Worm (Caenorhabditis elegans) whole organism, L4 larva: ENCODE data around the gene F32H5.4.
A peak's percentile ranks its signal among the peaks of the same experiment; 100 is the strongest.

Experiments used
- F10B5.3 ChIP-seq: sonication (generic microtip); optimal IDR thresholded peaks from 2 replicates; lab custom pipeline; 2016; ENCODE audit warnings: mild to moderate bottlenecking, missing genetic modification characterization, missing compliant biosample characterization
- F26F4.8 ChIP-seq: fragments of 200-800 bp; sonication (Bioruptor generic); conservative IDR thresholded peaks from 2 replicates; pipeline ENCODE4 v1.3.6; 2022; ENCODE audit warnings: missing genetic modification characterization, missing compliant biosample characterization
- F44E2.7 ChIP-seq: fragments of 200-800 bp; sonication (Bioruptor generic); IDR thresholded peaks from 2 replicates; pipeline ENCODE4 v2.1.2; 2022; ENCODE audit warnings: missing genetic modification characterization, missing compliant biosample characterization
- R02D3.7 ChIP-seq: fragments of 150-350 bp; sonication (generic microtip); optimal IDR thresholded peaks from 3 replicates; lab custom pipeline; 2014; ENCODE audit warnings: missing biosample characterization, missing genetic modification characterization
- Y105C5A.15 ChIP-seq: fragments of 200-800 bp; sonication (Bioruptor generic); IDR thresholded peaks from 2 replicates; pipeline ENCODE4 v1.3.6; 2022; ENCODE audit warnings: missing genetic modification characterization, missing compliant biosample characterization
- Y48G9A.11 ChIP-seq: fragments of 200-800 bp; sonication (Bioruptor generic); IDR thresholded peaks from 2 replicates; pipeline ENCODE4 v1.3.6; 2022; ENCODE audit warnings: missing genetic modification reagents, missing genetic modification characterization, missing compliant biosample characterization
- Y75B8A.6 ChIP-seq: fragments of 200-800 bp; sonication (Bioruptor generic); IDR thresholded peaks from 2 replicates; pipeline ENCODE4 v1.3.6; 2022; ENCODE audit warnings: missing genetic modification reagents, missing genetic modification characterization, missing compliant biosample characterization
- arid-1 ChIP-seq: fragments of 200-800 bp; sonication (Bioruptor generic); conservative IDR thresholded peaks from 2 replicates; pipeline ENCODE4 v1.3.6; 2022; ENCODE audit warnings: missing genetic modification reagents, missing genetic modification characterization, missing compliant biosample characterization
- ces-1 ChIP-seq: fragments of 150-350 bp; sonication (generic microtip); optimal IDR thresholded peaks from 4 replicates; lab custom pipeline; 2014; ENCODE audit warnings: missing biosample characterization, missing genetic modification reagents, missing genetic modification characterization
- cey-2 ChIP-seq: sonication (generic microtip); optimal IDR thresholded peaks from 3 replicates; lab custom pipeline; 2017; ENCODE audit warnings: missing genetic modification characterization, mild to moderate bottlenecking, missing compliant biosample characterization, antibody characterized with exemption, borderline replicate concordance; ENCODE audit not compliant: insufficient read depth
- daf-12 ChIP-seq: fragments of 150-350 bp; optimal IDR thresholded peaks from 2 replicates; lab custom pipeline; 2014; ENCODE audit warnings: missing biosample characterization, missing genetic modification reagents, missing genetic modification characterization
- daf-16 ChIP-seq, 3 experiments: sonication (generic microtip); optimal IDR thresholded peaks; 2 replicates each; lab custom pipeline; 2016 to 2017; ENCODE audit warnings: missing genetic modification characterization in 3 of 3, missing genetic modification reagents in 3 of 3, mild to moderate bottlenecking in 2 of 3, missing compliant biosample characterization in 2 of 3, missing biosample characterization in 1 of 3, moderate library complexity in 1 of 3
- daf-19 ChIP-seq: fragments of 200-800 bp; sonication (Bioruptor generic); conservative IDR thresholded peaks from 2 replicates; pipeline ENCODE4 v1.3.6; 2022; ENCODE audit warnings: missing genetic modification characterization, missing compliant biosample characterization
- dmd-6 ChIP-seq: fragments of 200-800 bp; sonication (Bioruptor generic); IDR thresholded peaks from 2 replicates; pipeline ENCODE4 v1.3.6; 2022; ENCODE audit warnings: missing genetic modification reagents, missing genetic modification characterization, missing compliant biosample characterization
- dmd-8 ChIP-seq: fragments of 200-800 bp; sonication (Bioruptor generic); IDR thresholded peaks from 2 replicates; pipeline ENCODE4 v1.3.6; 2022; ENCODE audit warnings: missing genetic modification characterization, missing compliant biosample characterization
- duxl-1 ChIP-seq: sonication (generic microtip); optimal IDR thresholded peaks from 2 replicates; lab custom pipeline; 2016; ENCODE audit warnings: mild to moderate bottlenecking, missing genetic modification characterization, moderate library complexity, missing compliant biosample characterization; ENCODE audit not compliant: poor library complexity
- fkh-10 ChIP-seq: fragments of 150-350 bp; optimal IDR thresholded peaks from 2 replicates; lab custom pipeline; 2014; ENCODE audit warnings: missing biosample characterization, missing genetic modification reagents, missing genetic modification characterization
- hlh-11 ChIP-seq: fragments of 200-800 bp; sonication (Bioruptor generic); optimal IDR thresholded peaks from 2 replicates; lab custom pipeline; 2018; ENCODE audit warnings: mild to moderate bottlenecking, missing genetic modification characterization, missing compliant biosample characterization
- hmg-1.1 ChIP-seq: fragments of 200-800 bp; sonication (Bioruptor generic); IDR thresholded peaks from 2 replicates; pipeline ENCODE4 v1.3.6; 2022; ENCODE audit warnings: missing genetic modification reagents, missing genetic modification characterization, missing compliant biosample characterization
- lin-1 ChIP-seq: fragments of 200-800 bp; sonication (Bioruptor generic); IDR thresholded peaks from 2 replicates; pipeline ENCODE4 v1.3.6; 2022; ENCODE audit warnings: missing genetic modification reagents, missing genetic modification characterization, missing compliant biosample characterization
- lin-15B ChIP-seq: fragments of 150-350 bp; sonication (generic microtip); optimal IDR thresholded peaks from 3 replicates; lab custom pipeline; 2014; ENCODE audit warnings: missing biosample characterization, missing genetic modification characterization
- lin-29 ChIP-seq: fragments of 200-800 bp; sonication (Bioruptor generic); IDR thresholded peaks from 2 replicates; pipeline ENCODE4 v1.3.6; 2022; ENCODE audit warnings: missing genetic modification reagents, missing genetic modification characterization, missing compliant biosample characterization
- lin-39 ChIP-seq: fragments of 150-350 bp; optimal IDR thresholded peaks from 2 replicates; lab custom pipeline; 2014; ENCODE audit warnings: missing biosample characterization, missing genetic modification reagents, missing genetic modification characterization
- lsy-2 ChIP-seq, 2 experiments: fragments of 150-350 bp in 1 of 2; sonication (generic microtip) in 1 of 2; optimal IDR thresholded peaks; 2 replicates each; lab custom pipeline; 2014 to 2017; ENCODE audit warnings: missing biosample characterization in 2 of 2, missing genetic modification characterization in 2 of 2
- madf-9 ChIP-seq: fragments of 200-800 bp; sonication (Bioruptor generic); conservative IDR thresholded peaks from 2 replicates; pipeline ENCODE4 v1.3.6; 2022; ENCODE audit warnings: missing genetic modification reagents, missing genetic modification characterization, missing compliant biosample characterization
- mdl-1 ChIP-seq, 2 experiments: fragments of 150-350 bp in 1 of 2; sonication (generic microtip) in 1 of 2; optimal IDR thresholded peaks; 2 replicates each; lab custom pipeline; 2014 to 2017; ENCODE audit warnings: missing biosample characterization in 2 of 2, missing genetic modification characterization in 2 of 2
- mep-1 ChIP-seq: fragments of 150-350 bp; sonication (generic microtip); optimal IDR thresholded peaks from 3 replicates; lab custom pipeline; 2014; ENCODE audit warnings: missing biosample characterization, missing genetic modification characterization
- mxl-3 ChIP-seq: fragments of 200-800 bp; sonication (Bioruptor generic); optimal IDR thresholded peaks from 2 replicates; lab custom pipeline; 2018; ENCODE audit warnings: mild to moderate bottlenecking, missing genetic modification characterization, missing compliant biosample characterization
- nhr-102 ChIP-seq: sonication (generic microtip); optimal IDR thresholded peaks from 2 replicates; lab custom pipeline; 2016; ENCODE audit warnings: mild to moderate bottlenecking, missing genetic modification characterization, moderate library complexity, missing compliant biosample characterization
- nhr-111 ChIP-seq: fragments of 200-800 bp; sonication (Bioruptor generic); optimal IDR thresholded peaks from 2 replicates; lab custom pipeline; 2018; ENCODE audit warnings: mild to moderate bottlenecking, missing genetic modification characterization, missing compliant biosample characterization
- nhr-237 ChIP-seq: sonication (generic microtip); optimal IDR thresholded peaks from 2 replicates; lab custom pipeline; 2017; ENCODE audit warnings: missing biosample characterization, missing genetic modification characterization
- nhr-42 ChIP-seq: fragments of 200-800 bp; sonication (Bioruptor generic); IDR thresholded peaks from 2 replicates; pipeline ENCODE4 v1.3.6; 2022; ENCODE audit warnings: missing genetic modification characterization, missing compliant biosample characterization
- nhr-48 ChIP-seq: sonication (generic microtip); optimal IDR thresholded peaks from 2 replicates; lab custom pipeline; 2016; ENCODE audit warnings: mild to moderate bottlenecking, missing genetic modification characterization, missing compliant biosample characterization
- nhr-6 ChIP-seq: fragments of 150-350 bp; optimal IDR thresholded peaks from 2 replicates; lab custom pipeline; 2014; ENCODE audit warnings: missing biosample characterization, missing genetic modification characterization
- nhr-76 ChIP-seq: fragments of 150-350 bp; optimal IDR thresholded peaks from 2 replicates; lab custom pipeline; 2014; ENCODE audit warnings: missing biosample characterization, missing genetic modification characterization
- pha-4 ChIP-seq, 2 experiments: fragments of 150-350 bp in 1 of 2; fragments of 200-800 bp in 1 of 2; sonication (Bioruptor generic) in 1 of 2; IDR thresholded peaks in 1 of 2; optimal IDR thresholded peaks in 1 of 2; 2 replicates each; pipeline versions ENCODE4 v1.3.6 to Lab custom; 2014 to 2022; ENCODE audit warnings: missing genetic modification characterization in 2 of 2, missing genetic modification reagents in 2 of 2, missing biosample characterization in 1 of 2, missing compliant biosample characterization in 1 of 2
- php-3 ChIP-seq: fragments of 200-800 bp; sonication (Bioruptor generic); IDR thresholded peaks from 2 replicates; pipeline ENCODE4 v1.3.6; 2022; ENCODE audit warnings: missing genetic modification reagents, missing genetic modification characterization, missing compliant biosample characterization
- pqm-1 ChIP-seq: sonication (generic microtip); optimal IDR thresholded peaks from 2 replicates; lab custom pipeline; 2017; ENCODE audit warnings: missing biosample characterization, missing genetic modification characterization
- saeg-2 ChIP-seq: fragments of 200-800 bp; sonication (Bioruptor generic); IDR thresholded peaks from 2 replicates; pipeline ENCODE4 v1.3.6; 2022; ENCODE audit warnings: missing genetic modification reagents, missing genetic modification characterization, missing compliant biosample characterization
- sdz-12 ChIP-seq: fragments of 200-800 bp; sonication (Bioruptor generic); optimal IDR thresholded peaks from 2 replicates; lab custom pipeline; 2018; ENCODE audit warnings: mild to moderate bottlenecking, missing genetic modification characterization, missing compliant biosample characterization
- skn-1 ChIP-seq: fragments of 150-350 bp; optimal IDR thresholded peaks from 2 replicates; lab custom pipeline; 2014; ENCODE audit warnings: missing biosample characterization, missing genetic modification characterization
- snpc-1.2 ChIP-seq: fragments of 200-800 bp; sonication (Bioruptor generic); IDR thresholded peaks from 2 replicates; pipeline ENCODE4 v1.3.6; 2022; ENCODE audit warnings: missing genetic modification reagents, missing genetic modification characterization, missing compliant biosample characterization
- snpc-4 ChIP-seq: fragments of 150-350 bp; optimal IDR thresholded peaks from 2 replicates; lab custom pipeline; 2014; ENCODE audit warnings: missing biosample characterization, missing genetic modification characterization
- spr-1 ChIP-seq: sonication (generic microtip); optimal IDR thresholded peaks from 2 replicates; lab custom pipeline; 2016; ENCODE audit warnings: mild to moderate bottlenecking, missing genetic modification characterization, missing compliant biosample characterization
- spr-3 ChIP-seq: fragments of 200-800 bp; sonication (Bioruptor generic); optimal IDR thresholded peaks from 2 replicates; lab custom pipeline; 2018; ENCODE audit warnings: mild to moderate bottlenecking, missing genetic modification characterization, missing compliant biosample characterization
- vab-7 ChIP-seq: fragments of 200-800 bp; sonication (Bioruptor generic); IDR thresholded peaks from 2 replicates; pipeline ENCODE4 v1.3.6; 2022; ENCODE audit warnings: missing genetic modification reagents, missing genetic modification characterization, missing compliant biosample characterization
- zag-1 ChIP-seq: fragments of 150-350 bp; optimal IDR thresholded peaks from 2 replicates; lab custom pipeline; 2014; ENCODE audit warnings: missing biosample characterization, missing genetic modification characterization
- zfp-3 ChIP-seq: fragments of 200-800 bp; sonication (Bioruptor generic); conservative IDR thresholded peaks from 2 replicates; pipeline ENCODE4 v1.3.6; 2022; ENCODE audit warnings: missing genetic modification reagents, missing genetic modification characterization, missing compliant biosample characterization
- zip-11 ChIP-seq: fragments of 200-800 bp; sonication (Bioruptor generic); IDR thresholded peaks from 2 replicates; pipeline ENCODE4 v1.3.6; 2022; ENCODE audit warnings: missing genetic modification characterization, missing compliant biosample characterization
- ztf-11 ChIP-seq: fragments of 150-350 bp; optimal IDR thresholded peaks from 2 replicates; lab custom pipeline; 2014; ENCODE audit warnings: missing biosample characterization, missing genetic modification characterization
- ztf-7 ChIP-seq: fragments of 150-350 bp; optimal IDR thresholded peaks from 2 replicates; lab custom pipeline; 2014; ENCODE audit warnings: missing biosample characterization, missing genetic modification characterization

The F32H5.4 gene

DNA sequence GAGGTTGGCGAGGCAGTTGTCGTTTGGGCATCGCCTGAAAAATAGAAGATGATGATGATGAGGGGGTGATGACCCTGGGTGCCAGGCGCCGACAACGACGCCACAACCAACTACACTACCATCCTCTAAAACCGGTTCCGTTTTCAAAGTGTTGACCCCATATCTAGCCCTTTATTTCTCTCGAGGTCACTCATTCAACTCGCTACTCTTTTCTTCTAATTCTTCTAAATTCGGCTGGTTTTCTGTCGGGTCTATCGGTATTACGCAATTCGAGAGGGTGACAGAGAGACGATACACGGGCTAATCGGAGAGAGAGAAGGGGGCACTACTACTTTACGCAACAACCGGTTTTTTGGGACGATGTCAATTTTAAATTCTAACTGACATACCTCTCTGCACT lies 11.0 kb downstream of the F32H5.4 start (continued):
- TF ChIP-seq ztf-7 = no peak
- TF ChIP-seq madf-9 = no peak
- TF ChIP-seq nhr-42 (GFP tag; lab: Robert Waterston, UW) = no peak
- no peak for TF ChIP-seq vab-7
- peak in 1 of 2 experiments; percentile 68 for TF ChIP-seq mdl-1 (tag; optimal IDR thresholded peaks at IDR 0.05; lab: Kevin White, UChicago)
- TF ChIP-seq F26F4.8 (GFP tag; lab: Robert Waterston, UW) = no peak
- TF ChIP-seq F44E2.7 (GFP tag; lab: Robert Waterston, UW) = no peak
- no peak for TF ChIP-seq dmd-8 (GFP tag; lab: Robert Waterston, UW)
- no peak for TF ChIP-seq zip-11
- no peak for TF ChIP-seq arid-1 (GFP tag; lab: Robert Waterston, UW)
- no peak for TF ChIP-seq spr-3 (GFP tag; lab: Kevin White, UChicago)
- TF ChIP-seq saeg-2 (GFP tag; lab: Robert Waterston, UW) = no peak
- TF ChIP-seq Y75B8A.6 = no peak
- TF ChIP-seq Y48G9A.11 = no peak
- no peak for TF ChIP-seq R02D3.7 (tag; lab: Kevin White, UChicago)
- TF ChIP-seq snpc-4 = no peak
- TF ChIP-seq nhr-111 (GFP tag; lab: Kevin White, UChicago) = no peak
- no peak for TF ChIP-seq Y105C5A.15 (GFP tag; lab: Robert Waterston, UW)
- no peak for TF ChIP-seq daf-16 (GFP tag; optimal IDR thresholded peaks at IDR 0.05; lab: Kevin White, UChicago)
- TF ChIP-seq daf-16 (tag; optimal IDR thresholded peaks at IDR 0.05; lab: Kevin White, UChicago) = no peak
- no peak for TF ChIP-seq hmg-1.1 (GFP tag; lab: Robert Waterston, UW)
- no peak for TF ChIP-seq ces-1 (GFP tag; lab: Kevin White, UChicago)
- TF ChIP-seq daf-19 = no peak
- TF ChIP-seq duxl-1 (tag; lab: Kevin White, UChicago) = no peak
- no peak for TF ChIP-seq lin-39 (tag; lab: Kevin White, UChicago)
- no peak for TF ChIP-seq zfp-3 (GFP tag; lab: Robert Waterston, UW)
- peak; percentile 6 for TF ChIP-seq nhr-102
- TF ChIP-seq daf-12 = no peak
- TF ChIP-seq hlh-11 (tag; lab: Kevin White, UChicago) = peak; percentile 72
- TF ChIP-seq php-3 (GFP tag; lab: Robert Waterston, UW) = no peak
- no peak for TF ChIP-seq lin-15B
- peak; percentile 1 for TF ChIP-seq cey-2 (tag; lab: Kevin White, UChicago)
- TF ChIP-seq dmd-6 (GFP tag; lab: Robert Waterston, UW) = peak; percentile 19; the same call in 1 of the 2 replicates
- no peak for TF ChIP-seq lin-29 (GFP tag; lab: Robert Waterston, UW)
- no peak for TF ChIP-seq skn-1
- TF ChIP-seq nhr-48 (tag; lab: Kevin White, UChicago) = peak; percentile 62
- TF ChIP-seq mxl-3 (GFP tag; lab: Kevin White, UChicago) = peak; percentile 57
- TF ChIP-seq pqm-1 = no peak
- peak; percentile 21 to 43 for TF ChIP-seq lsy-2 (tag; optimal IDR thresholded peaks at IDR 0.05; lab: Kevin White, UChicago)
- TF ChIP-seq snpc-1.2 (GFP tag; lab: Robert Waterston, UW) = no peak
- TF ChIP-seq nhr-76 (tag; lab: Kevin White, UChicago) = no peak
- no peak for TF ChIP-seq ztf-11 (tag; lab: Kevin White, UChicago)
- TF ChIP-seq nhr-237 = no peak
- TF ChIP-seq nhr-6 (tag; lab: Kevin White, UChicago) = no peak
- TF ChIP-seq spr-1 (tag; lab: Kevin White, UChicago) = no peak
- no peak for TF ChIP-seq fkh-10 (GFP tag; lab: Kevin White, UChicago)
- TF ChIP-seq mep-1 (tag; lab: Kevin White, UChicago) = peak; percentile 74
- no peak for TF ChIP-seq lin-1 (GFP tag; lab: Robert Waterston, UW)
- TF ChIP-seq sdz-12 (GFP tag; lab: Kevin White, UChicago) = no peak
- no peak for TF ChIP-seq zag-1 (tag; lab: Kevin White, UChicago)
- no peak for TF ChIP-seq pha-4 (GFP tag; IDR thresholded peaks at IDR 0.05; lab: Robert Waterston, UW)
- no peak for TF ChIP-seq pha-4 (tag; optimal IDR thresholded peaks at IDR 0.05; lab: Kevin White, UChicago)
- TF ChIP-seq F10B5.3 (tag; lab: Kevin White, UChicago) = no peak
